Worm (Caenorhabditis elegans): ENCODE data around the gene ceh-74.

The ceh-74 gene

DNA sequence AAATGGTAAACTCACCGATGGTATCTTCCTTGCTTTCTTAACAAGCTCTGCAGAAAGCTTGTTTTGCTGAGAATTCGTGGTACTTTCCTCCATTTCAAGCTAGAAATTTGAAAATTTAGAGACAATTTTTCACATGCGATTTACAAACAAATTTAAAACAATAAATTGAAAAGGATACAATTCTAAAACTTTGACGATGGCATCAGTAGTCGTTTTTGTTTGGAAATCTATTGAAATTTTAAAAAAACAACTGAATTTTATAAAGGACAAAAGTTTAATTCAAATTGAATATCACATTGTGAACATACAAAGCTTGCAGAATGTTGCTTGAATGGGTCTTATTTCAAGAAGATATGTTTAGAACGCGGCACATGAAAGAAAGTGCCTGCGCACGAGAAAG, 10.2 kb upstream of the ceh-74 start, which contains the start of gene ocam-1:
ocam-1 (minus strand) TSS at position 101 of the 400 bp plus-strand sequence.
- TF ChIP-seq daf-12 (tag; optimal IDR thresholded peaks at IDR 0.05) (no peak), elt-1 (tag; optimal IDR thresholded peaks at IDR 0.05) (no peak), lin-39 (tag; optimal IDR thresholded peaks at IDR 0.05) (no peak), fkh-2 (tag; optimal IDR thresholded peaks at IDR 0.05) (no peak), fkh-10 (GFP tag; optimal IDR thresholded peaks at IDR 0.05) (no peak), ceh-9 (tag; optimal IDR thresholded peaks at IDR 0.05) (no peak), tbx-2 (tag; optimal IDR thresholded peaks at IDR 0.05) (no peak), nfya-1 (tag; optimal IDR thresholded peaks at IDR 0.05; ENCODE audit: insufficient read depth) (no peak), hmg-11 (tag; optimal IDR thresholded peaks at IDR 0.05) (no peak), lsy-12 (tag; optimal IDR thresholded peaks at IDR 0.05) (no peak), nhr-43 (tag; optimal IDR thresholded peaks at IDR 0.05; ENCODE audit: poor library complexity, severe bottlenecking) (no peak)

DNA sequence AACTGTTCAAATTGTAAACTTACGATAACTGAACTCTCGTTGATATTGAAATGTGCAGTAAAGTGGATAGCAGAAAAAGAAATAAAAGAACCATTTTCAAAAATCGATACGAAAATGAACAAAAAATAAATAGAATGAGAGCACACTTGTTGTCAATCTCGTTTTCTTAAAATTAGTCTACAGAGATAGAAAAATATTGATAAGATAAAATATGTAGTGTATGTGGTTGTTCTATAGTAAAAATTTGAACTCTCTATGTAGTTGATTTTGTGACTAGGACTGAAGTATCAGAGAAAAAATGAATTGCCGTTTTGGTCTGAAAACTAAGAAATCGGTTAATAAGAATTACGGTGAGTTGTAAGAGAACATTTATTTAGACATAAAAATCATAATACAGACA, 6.6 kb upstream of the ceh-74 start, which contains the start of gene cest-2.1:
cest-2.1 (minus strand) TSS at position 198 of the 400 bp plus-strand sequence.
- TF ChIP-seq hmg-11 (tag; optimal IDR thresholded peaks at IDR 0.05) (no peak), elt-2 (tag; optimal IDR thresholded peaks at IDR 0.05) (peak; percentile 50), skn-1 (tag; optimal IDR thresholded peaks at IDR 0.05) (no peak), jun-1 (tag; optimal IDR thresholded peaks at IDR 0.05) (no peak), ceh-9 (tag; optimal IDR thresholded peaks at IDR 0.05) (no peak), nhr-12 (tag; optimal IDR thresholded peaks at IDR 0.05) (no peak), nhr-43 (tag; optimal IDR thresholded peaks at IDR 0.05; ENCODE audit: poor library complexity, severe bottlenecking) (no peak), pqm-1 (tag; optimal IDR thresholded peaks at IDR 0.05) (peak; percentile 60), nhr-77 (tag; optimal IDR thresholded peaks at IDR 0.05) (no peak)

DNA sequence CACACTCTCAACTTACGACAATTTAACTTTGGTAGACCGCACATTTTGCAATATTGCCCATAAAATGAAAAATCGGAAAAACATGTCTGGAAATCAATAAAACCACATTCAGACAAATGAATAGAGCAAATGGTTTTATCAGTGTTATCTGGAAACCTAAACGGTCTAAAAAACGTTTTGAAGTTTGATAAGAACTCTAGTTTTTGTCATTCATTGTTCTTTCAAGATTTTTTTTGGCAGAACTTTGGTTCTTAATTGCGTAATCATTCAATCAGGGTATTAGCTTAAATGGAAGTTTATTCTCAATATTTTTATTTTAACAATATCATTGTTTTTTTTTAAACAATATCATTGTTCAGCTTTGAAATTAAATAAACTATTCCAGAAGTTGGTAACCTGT, 2.7 kb upstream of the ceh-74 start, which contains the start of gene cest-2.2:
cest-2.2 (minus strand) TSS at position 140 of the 400 bp plus-strand sequence.
- no peak for TF ChIP-seq ceh-82 (tag; optimal IDR thresholded peaks at IDR 0.05)
- TF ChIP-seq hmg-11 (tag; optimal IDR thresholded peaks at IDR 0.05): no peak
- TF ChIP-seq elt-2 (tag; optimal IDR thresholded peaks at IDR 0.05): peak; percentile 77
- TF ChIP-seq nhr-237 (tag; optimal IDR thresholded peaks at IDR 0.05): no peak
- peak; percentile 10 for TF ChIP-seq nhr-76 (tag; optimal IDR thresholded peaks at IDR 0.05)

DNA sequence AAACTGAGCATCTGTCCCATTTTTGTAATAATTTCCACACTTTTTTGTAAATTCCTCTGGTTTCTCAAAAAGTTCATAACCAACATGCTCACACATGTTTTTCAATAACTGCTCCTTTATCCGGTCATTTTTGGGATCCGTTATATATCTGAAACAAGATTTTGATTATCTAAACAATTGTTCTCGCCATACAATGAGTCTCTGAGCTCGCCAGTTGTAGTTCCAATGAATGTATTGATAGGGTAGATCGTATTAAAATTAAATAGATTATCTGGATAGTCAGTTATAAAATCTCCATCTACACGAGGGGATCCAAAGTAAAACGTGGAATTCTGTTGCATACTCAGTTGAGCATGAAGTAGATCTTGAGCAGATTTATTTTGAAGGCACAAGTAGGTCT, 1.3 kb upstream of the ceh-74 start:
- TF ChIP-seq nhr-237 (tag; optimal IDR thresholded peaks at IDR 0.05) (no peak), skn-1 (tag; optimal IDR thresholded peaks at IDR 0.05) (no peak), nhr-43 (tag; optimal IDR thresholded peaks at IDR 0.05; ENCODE audit: poor library complexity, severe bottlenecking) (no peak), ceh-9 (tag; optimal IDR thresholded peaks at IDR 0.05) (no peak), nhr-28 (tag; optimal IDR thresholded peaks at IDR 0.05) (no peak), mml-1 (tag; optimal IDR thresholded peaks at IDR 0.05) (no peak), ztf-4 (tag; optimal IDR thresholded peaks at IDR 0.05) (no peak), egl-27 (tag; optimal IDR thresholded peaks at IDR 0.05) (no peak), ceh-16 (tag; optimal IDR thresholded peaks at IDR 0.05) (no peak), lsy-12 (tag; optimal IDR thresholded peaks at IDR 0.05) (no peak), hmg-11 (tag; optimal IDR thresholded peaks at IDR 0.05) (no peak), fos-1 (tag; optimal IDR thresholded peaks at IDR 0.05) (no peak), nhr-12 (tag; optimal IDR thresholded peaks at IDR 0.05) (no peak), R02D3.7 (tag; optimal IDR thresholded peaks at IDR 0.05) (no peak), pqm-1 (tag; optimal IDR thresholded peaks at IDR 0.05) (no peak), unc-39 (tag; optimal IDR thresholded peaks at IDR 0.05) (no peak), ceh-82 (tag; optimal IDR thresholded peaks at IDR 0.05) (no peak), lin-39 (tag; optimal IDR thresholded peaks at IDR 0.05) (no peak)

DNA sequence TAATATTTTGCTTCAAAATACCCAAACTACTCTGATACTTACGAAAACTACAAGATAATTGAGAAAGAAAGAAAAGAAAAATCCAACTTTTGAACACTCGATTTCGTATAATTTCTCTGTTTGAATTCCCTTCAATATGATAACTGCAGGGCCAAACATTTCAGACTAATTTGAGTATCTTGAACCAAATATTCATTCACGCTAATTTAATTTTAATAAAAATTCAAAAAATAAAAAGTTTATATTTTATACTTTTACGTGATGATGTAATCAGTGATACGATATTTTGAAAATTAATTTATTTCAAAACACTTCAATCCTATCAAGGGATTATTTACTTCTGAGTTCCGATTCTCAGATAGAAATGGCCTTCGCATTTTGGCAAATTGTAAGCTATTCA, 2.1 kb downstream of the ceh-74 start, which contains the start of gene ZC376.8:
ZC376.8 (plus strand) TSS at position 301 of the 400 bp plus-strand sequence.
- no peak for TF ChIP-seq ceh-16 (tag; optimal IDR thresholded peaks at IDR 0.05)
- TF ChIP-seq tbx-2 (tag; optimal IDR thresholded peaks at IDR 0.05): no peak
- no peak for TF ChIP-seq fkh-2 (tag; optimal IDR thresholded peaks at IDR 0.05)
- no peak for TF ChIP-seq nhr-11 (tag; optimal IDR thresholded peaks at IDR 0.05)
- no peak for TF ChIP-seq nhr-237 (tag; optimal IDR thresholded peaks at IDR 0.05)
- TF ChIP-seq snpc-4 (tag; optimal IDR thresholded peaks at IDR 0.05): no peak
- no peak for TF ChIP-seq aly-2 (tag; optimal IDR thresholded peaks at IDR 0.05)
- TF ChIP-seq nhr-12 (tag; optimal IDR thresholded peaks at IDR 0.05): no peak
- no peak for TF ChIP-seq nhr-23 (tag; optimal IDR thresholded peaks at IDR 0.05)
- TF ChIP-seq elt-1 (tag; optimal IDR thresholded peaks at IDR 0.05): no peak
- no peak for TF ChIP-seq unc-62 (GFP tag; optimal IDR thresholded peaks at IDR 0.05)
- TF ChIP-seq egl-27 (tag; optimal IDR thresholded peaks at IDR 0.05): no peak
- TF ChIP-seq ceh-82 (tag; optimal IDR thresholded peaks at IDR 0.05): no peak
- no peak for TF ChIP-seq egl-5 (tag; optimal IDR thresholded peaks at IDR 0.05)
- no peak for TF ChIP-seq ceh-28 (tag; optimal IDR thresholded peaks at IDR 0.05)

Data from whole organism, L3 larva.